Worm (Caenorhabditis elegans) whole organism, L4 larva: ENCODE measurements around the gene lgc-40.

Experiments used
- F10B5.3 ChIP-seq: sonication (generic microtip); optimal IDR thresholded peaks from 2 replicates; lab custom pipeline; 2016; ENCODE audit warnings: mild to moderate bottlenecking, missing genetic modification characterization, missing compliant biosample characterization
- F37D6.2 ChIP-seq: sonication (generic microtip); optimal IDR thresholded peaks from 2 replicates; lab custom pipeline; 2016; ENCODE audit warnings: mild to moderate bottlenecking, missing genetic modification characterization, missing compliant biosample characterization
- F49E8.2 ChIP-seq: sonication (generic microtip); optimal IDR thresholded peaks from 2 replicates; lab custom pipeline; 2016; ENCODE audit warnings: missing compliant biosample characterization, mild to moderate bottlenecking, missing genetic modification characterization, borderline replicate concordance
- T26A8.4 ChIP-seq: fragments of 200-800 bp; sonication (Bioruptor generic); IDR thresholded peaks from 2 replicates; pipeline ENCODE4 v1.3.6; 2022; ENCODE audit warnings: missing genetic modification characterization, missing compliant biosample characterization
- Y48G9A.11 ChIP-seq: fragments of 200-800 bp; sonication (Bioruptor generic); IDR thresholded peaks from 2 replicates; pipeline ENCODE4 v1.3.6; 2022; ENCODE audit warnings: missing genetic modification reagents, missing genetic modification characterization, missing compliant biosample characterization
- ZK337.2 ChIP-seq: fragments of 200-800 bp; sonication (Bioruptor generic); IDR thresholded peaks from 2 replicates; pipeline ENCODE4 v1.3.6; 2022; ENCODE audit warnings: missing genetic modification reagents, missing genetic modification characterization, missing compliant biosample characterization
- aha-1 ChIP-seq: fragments of 150-350 bp; peaks from one replicate; lab custom pipeline; 2014; ENCODE audit warnings: missing biosample characterization, missing genetic modification characterization
- aly-2 ChIP-seq: sonication (generic microtip); optimal IDR thresholded peaks from 2 replicates; lab custom pipeline; 2018; ENCODE audit warnings: missing biosample characterization, missing genetic modification characterization
- ceh-20 ChIP-seq: fragments of 200-800 bp; sonication (Bioruptor generic); IDR thresholded peaks from 2 replicates; pipeline ENCODE4 v1.3.6; 2022; ENCODE audit warnings: missing genetic modification reagents, missing genetic modification characterization, missing compliant biosample characterization
- ceh-62 ChIP-seq: sonication (generic microtip); optimal IDR thresholded peaks from 2 replicates; lab custom pipeline; 2017; ENCODE audit warnings: missing biosample characterization, missing genetic modification characterization
- ceh-82 ChIP-seq: sonication (generic microtip); optimal IDR thresholded peaks from 2 replicates; lab custom pipeline; 2017; ENCODE audit warnings: missing biosample characterization, missing genetic modification characterization
- ces-1 ChIP-seq: fragments of 150-350 bp; sonication (generic microtip); optimal IDR thresholded peaks from 4 replicates; lab custom pipeline; 2014; ENCODE audit warnings: missing biosample characterization, missing genetic modification reagents, missing genetic modification characterization
- ctbp-1 ChIP-seq: fragments of 200-800 bp; sonication (Bioruptor generic); IDR thresholded peaks from 2 replicates; pipeline ENCODE4 v1.3.6; 2022; ENCODE audit warnings: missing genetic modification reagents, missing genetic modification characterization, missing compliant biosample characterization
- daf-16 ChIP-seq, 3 experiments: sonication (generic microtip); optimal IDR thresholded peaks; 2 replicates each; lab custom pipeline; 2016 to 2017; ENCODE audit warnings: missing genetic modification characterization in 3 of 3, missing genetic modification reagents in 3 of 3, mild to moderate bottlenecking in 2 of 3, missing compliant biosample characterization in 2 of 3, missing biosample characterization in 1 of 3, moderate library complexity in 1 of 3
- dmd-6 ChIP-seq: fragments of 200-800 bp; sonication (Bioruptor generic); IDR thresholded peaks from 2 replicates; pipeline ENCODE4 v1.3.6; 2022; ENCODE audit warnings: missing genetic modification reagents, missing genetic modification characterization, missing compliant biosample characterization
- dmd-9 ChIP-seq: fragments of 200-800 bp; sonication (Bioruptor generic); IDR thresholded peaks from 2 replicates; pipeline ENCODE4 v1.3.6; 2022; ENCODE audit warnings: missing genetic modification reagents, missing genetic modification characterization, missing compliant biosample characterization
- egl-43 ChIP-seq: fragments of 200-800 bp; sonication (Bioruptor generic); IDR thresholded peaks from 2 replicates; pipeline ENCODE4 v1.3.6; 2022; ENCODE audit warnings: missing genetic modification reagents, missing genetic modification characterization, missing compliant biosample characterization
- hif-1 ChIP-seq, 2 experiments: sonication (generic microtip); optimal IDR thresholded peaks; 2 replicates each; lab custom pipeline; 2016 to 2017; ENCODE audit warnings: missing compliant biosample characterization in 2 of 2, missing genetic modification characterization in 2 of 2, missing genetic modification reagents in 2 of 2, missing genotype in 2 of 2, mild to moderate bottlenecking in 1 of 2
- hlh-11 ChIP-seq: fragments of 200-800 bp; sonication (Bioruptor generic); optimal IDR thresholded peaks from 2 replicates; lab custom pipeline; 2018; ENCODE audit warnings: mild to moderate bottlenecking, missing genetic modification characterization, missing compliant biosample characterization
- hlh-30 ChIP-seq: sonication (generic microtip); optimal IDR thresholded peaks from 2 replicates; lab custom pipeline; 2017; ENCODE audit warnings: antibody characterized with exemption, mild to moderate bottlenecking, missing genetic modification characterization, missing compliant biosample characterization; ENCODE audit not compliant: insufficient read depth
- hmg-1.1 ChIP-seq: fragments of 200-800 bp; sonication (Bioruptor generic); IDR thresholded peaks from 2 replicates; pipeline ENCODE4 v1.3.6; 2022; ENCODE audit warnings: missing genetic modification reagents, missing genetic modification characterization, missing compliant biosample characterization
- jun-1 ChIP-seq: fragments of 150-350 bp; optimal IDR thresholded peaks from 2 replicates; lab custom pipeline; 2014; ENCODE audit warnings: missing biosample characterization, missing genetic modification reagents, missing genetic modification characterization
- lim-7 ChIP-seq: fragments of 200-800 bp; sonication (Bioruptor generic); IDR thresholded peaks from 2 replicates; pipeline ENCODE4 v1.3.6; 2022; ENCODE audit warnings: missing genetic modification characterization, missing compliant biosample characterization
- lin-13 ChIP-seq: fragments of 150-350 bp; optimal IDR thresholded peaks from 2 replicates; lab custom pipeline; 2014; ENCODE audit warnings: missing biosample characterization, missing genetic modification reagents, missing genetic modification characterization
- lin-15B ChIP-seq: fragments of 150-350 bp; sonication (generic microtip); optimal IDR thresholded peaks from 3 replicates; lab custom pipeline; 2014; ENCODE audit warnings: missing biosample characterization, missing genetic modification characterization
- madf-5 ChIP-seq, 2 experiments: fragments of 200-800 bp; sonication (Bioruptor generic); IDR thresholded peaks; 2 replicates each; pipeline ENCODE4 v1.3.6; 2022; ENCODE audit warnings: missing compliant biosample characterization in 2 of 2, missing genetic modification characterization in 2 of 2
- madf-9 ChIP-seq: fragments of 200-800 bp; sonication (Bioruptor generic); conservative IDR thresholded peaks from 2 replicates; pipeline ENCODE4 v1.3.6; 2022; ENCODE audit warnings: missing genetic modification reagents, missing genetic modification characterization, missing compliant biosample characterization
- mdl-1 ChIP-seq, 2 experiments: fragments of 150-350 bp in 1 of 2; sonication (generic microtip) in 1 of 2; optimal IDR thresholded peaks; 2 replicates each; lab custom pipeline; 2014 to 2017; ENCODE audit warnings: missing biosample characterization in 2 of 2, missing genetic modification characterization in 2 of 2
- mes-2 ChIP-seq: sonication (generic microtip); optimal IDR thresholded peaks from 2 replicates; lab custom pipeline; 2016; ENCODE audit warnings: missing genotype, mild to moderate bottlenecking, missing genetic modification characterization, missing compliant biosample characterization; ENCODE audit not compliant: poor library complexity, severe bottlenecking
- mxl-2 ChIP-seq: fragments of 200-800 bp; sonication (Bioruptor generic); conservative IDR thresholded peaks from 2 replicates; pipeline ENCODE4 v1.3.6; 2022; ENCODE audit warnings: missing genetic modification reagents, missing genetic modification characterization, missing compliant biosample characterization
- mxl-3 ChIP-seq: fragments of 200-800 bp; sonication (Bioruptor generic); optimal IDR thresholded peaks from 2 replicates; lab custom pipeline; 2018; ENCODE audit warnings: mild to moderate bottlenecking, missing genetic modification characterization, missing compliant biosample characterization
- nhr-10 ChIP-seq: fragments of 150-350 bp; optimal IDR thresholded peaks from 2 replicates; lab custom pipeline; 2014; ENCODE audit warnings: missing biosample characterization, missing genetic modification characterization
- nhr-11 ChIP-seq: fragments of 150-350 bp; optimal IDR thresholded peaks from 2 replicates; lab custom pipeline; 2014; ENCODE audit warnings: missing biosample characterization, missing genetic modification characterization
- nhr-111 ChIP-seq: fragments of 200-800 bp; sonication (Bioruptor generic); optimal IDR thresholded peaks from 2 replicates; lab custom pipeline; 2018; ENCODE audit warnings: mild to moderate bottlenecking, missing genetic modification characterization, missing compliant biosample characterization
- nhr-237 ChIP-seq: sonication (generic microtip); optimal IDR thresholded peaks from 2 replicates; lab custom pipeline; 2017; ENCODE audit warnings: missing biosample characterization, missing genetic modification characterization
- nhr-25 ChIP-seq: sonication (generic microtip); optimal IDR thresholded peaks from 2 replicates; lab custom pipeline; 2017; ENCODE audit warnings: missing genetic modification characterization, mild to moderate bottlenecking, missing compliant biosample characterization, antibody characterized with exemption, moderate library complexity, borderline replicate concordance; ENCODE audit not compliant: insufficient read depth
- nhr-41 ChIP-seq: fragments of 200-800 bp; sonication (Bioruptor generic); IDR thresholded peaks from 2 replicates; pipeline ENCODE4 v1.3.6; 2022; ENCODE audit warnings: missing genetic modification reagents, missing genetic modification characterization, missing compliant biosample characterization
- nhr-6 ChIP-seq: fragments of 150-350 bp; optimal IDR thresholded peaks from 2 replicates; lab custom pipeline; 2014; ENCODE audit warnings: missing biosample characterization, missing genetic modification characterization
- nhr-76 ChIP-seq: fragments of 150-350 bp; optimal IDR thresholded peaks from 2 replicates; lab custom pipeline; 2014; ENCODE audit warnings: missing biosample characterization, missing genetic modification characterization
- nhr-77 ChIP-seq: fragments of 150-350 bp; optimal IDR thresholded peaks from 2 replicates; lab custom pipeline; 2014; ENCODE audit warnings: missing biosample characterization, missing genetic modification characterization
- pqm-1 ChIP-seq: sonication (generic microtip); optimal IDR thresholded peaks from 2 replicates; lab custom pipeline; 2017; ENCODE audit warnings: missing biosample characterization, missing genetic modification characterization
- saeg-2 ChIP-seq: fragments of 200-800 bp; sonication (Bioruptor generic); IDR thresholded peaks from 2 replicates; pipeline ENCODE4 v1.3.6; 2022; ENCODE audit warnings: missing genetic modification reagents, missing genetic modification characterization, missing compliant biosample characterization
- set-16 ChIP-seq: fragments of 200-800 bp; sonication (Bioruptor generic); IDR thresholded peaks from 2 replicates; pipeline ENCODE4 v1.3.6; 2022; ENCODE audit warnings: missing genetic modification reagents, missing genetic modification characterization, missing compliant biosample characterization
- skn-1 ChIP-seq: fragments of 150-350 bp; optimal IDR thresholded peaks from 2 replicates; lab custom pipeline; 2014; ENCODE audit warnings: missing biosample characterization, missing genetic modification characterization
- snpc-4 ChIP-seq: fragments of 150-350 bp; optimal IDR thresholded peaks from 2 replicates; lab custom pipeline; 2014; ENCODE audit warnings: missing biosample characterization, missing genetic modification characterization
- tra-1 ChIP-seq: fragments of 200-800 bp; sonication (Bioruptor generic); IDR thresholded peaks from 2 replicates; pipeline ENCODE4 v1.3.6; 2022; ENCODE audit warnings: missing genetic modification reagents, missing genetic modification characterization, missing compliant biosample characterization
- unc-62 ChIP-seq, 3 experiments: fragments of 150-350 bp in 1 of 3; sonication (generic microtip); optimal IDR thresholded peaks in 2 of 3; peaks in 1 of 3; 1 replicate in 1 of 3; 2 replicates in 2 of 3; lab custom pipeline; 2014 to 2017; ENCODE audit warnings: missing biosample characterization in 3 of 3, missing genetic modification characterization in 3 of 3, missing genetic modification reagents in 3 of 3, missing genotype in 1 of 3
- ztf-11 ChIP-seq: fragments of 150-350 bp; optimal IDR thresholded peaks from 2 replicates; lab custom pipeline; 2014; ENCODE audit warnings: missing biosample characterization, missing genetic modification characterization

Gene lgc-40

DNA sequence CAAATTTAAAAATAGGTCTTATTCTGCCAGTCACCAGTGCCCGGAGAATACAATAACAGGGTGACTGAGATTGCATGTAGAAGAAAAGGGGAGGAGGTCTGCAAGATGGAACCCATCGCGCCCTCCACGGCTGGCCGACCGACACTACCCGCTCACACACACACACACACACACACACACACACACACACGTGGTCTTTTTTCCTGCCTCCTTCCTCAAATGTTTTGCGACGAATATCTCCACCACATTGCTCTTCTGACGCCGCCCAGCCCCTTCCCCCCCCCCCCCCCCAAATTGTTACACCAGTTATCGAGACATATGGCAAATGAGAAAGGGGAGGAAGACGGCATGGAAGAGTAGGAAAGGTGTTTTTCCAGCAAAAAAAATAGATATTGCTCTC, 38.1 kb upstream of the lgc-40 start:
- 0 out of 2 replicates have a peak, but pooled peaks have one; percentile 49 for TF ChIP-seq ceh-20
- TF ChIP-seq unc-62 (GFP tag; optimal IDR thresholded peaks at IDR 0.05 in 1 of 2; lab: Kevin White, UChicago): peak in 1 of 2 experiments; percentile 24
- TF ChIP-seq unc-62 (tag; optimal IDR thresholded peaks at IDR 0.05; lab: Kevin White, UChicago): no peak
- no peak for TF ChIP-seq mxl-2
- TF ChIP-seq mxl-3 (GFP tag; lab: Kevin White, UChicago): peak; percentile 84
- 0 out of 2 replicates have a peak, but pooled peaks have one; percentile 21 for TF ChIP-seq dmd-9 (GFP tag; lab: Robert Waterston, UW)
- TF ChIP-seq tra-1: 0 out of 2 replicates have a peak, but pooled peaks have one; percentile 41
- TF ChIP-seq hlh-11 (tag; lab: Kevin White, UChicago): peak; percentile 67
- TF ChIP-seq hmg-1.1 (GFP tag; lab: Robert Waterston, UW): peak; percentile 47
- TF ChIP-seq mdl-1 (tag; optimal IDR thresholded peaks at IDR 0.05; lab: Kevin White, UChicago): peak in 1 of 2 experiments; percentile 35
- TF ChIP-seq dmd-6: peak; percentile 42; the same call in 1 of the 2 replicates
- TF ChIP-seq ctbp-1 (GFP tag; lab: Robert Waterston, UW): 0 out of 2 replicates have a peak, but pooled peaks have one; percentile 13
- TF ChIP-seq daf-16 (GFP tag; optimal IDR thresholded peaks at IDR 0.05; lab: Kevin White, UChicago): peak in 1 of 2 experiments; percentile 7
- no peak for TF ChIP-seq daf-16 (tag; optimal IDR thresholded peaks at IDR 0.05; lab: Kevin White, UChicago)
- peak; percentile 11 for TF ChIP-seq mes-2 (tag; lab: Kevin White, UChicago)
- peak; percentile 51 for TF ChIP-seq aha-1
- TF ChIP-seq hif-1 (tag; optimal IDR thresholded peaks at IDR 0.05; lab: Kevin White, UChicago): peak in 1 of 2 experiments; percentile 34
- no peak for TF ChIP-seq skn-1
- TF ChIP-seq set-16 (GFP tag; lab: Robert Waterston, UW): peak; percentile 59
- no peak for TF ChIP-seq madf-9 (GFP tag; lab: Robert Waterston, UW)
- TF ChIP-seq nhr-111: no peak
- TF ChIP-seq hlh-30 (tag; lab: Kevin White, UChicago): peak; percentile 49
- no peak for TF ChIP-seq F49E8.2
- no peak for TF ChIP-seq T26A8.4 (GFP tag; lab: Robert Waterston, UW)
- TF ChIP-seq, all 104 proteins: peak for 16

DNA sequence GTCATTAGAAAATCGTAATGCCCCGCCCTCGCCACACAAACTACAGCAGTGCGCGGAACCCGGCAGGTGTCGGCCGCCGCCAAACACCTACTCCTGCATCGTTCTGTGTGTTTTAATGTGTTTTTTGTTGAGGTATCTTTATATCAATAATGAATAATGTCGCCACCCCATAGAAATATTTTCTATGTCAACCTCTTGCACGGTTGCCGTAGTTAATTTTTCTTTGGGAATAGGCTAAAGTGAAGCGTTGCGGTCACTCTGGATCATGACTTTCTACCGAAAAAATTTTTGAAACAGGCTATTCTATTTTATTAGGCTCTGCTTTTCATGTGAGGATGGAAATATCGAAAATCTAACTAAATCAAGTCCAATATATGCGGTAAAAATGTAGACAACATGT, 31.0 kb upstream of the lgc-40 start:
- no peak for TF ChIP-seq ZK337.2 (GFP tag; lab: Robert Waterston, UW)
- TF ChIP-seq jun-1 (tag; lab: Kevin White, UChicago): no peak
- peak in 1 of 2 experiments; percentile 53 for TF ChIP-seq daf-16 (GFP tag; optimal IDR thresholded peaks at IDR 0.05; lab: Kevin White, UChicago)
- peak; percentile 51 for TF ChIP-seq daf-16 (tag; optimal IDR thresholded peaks at IDR 0.05; lab: Kevin White, UChicago)
- TF ChIP-seq set-16 (GFP tag; lab: Robert Waterston, UW): no peak
- no peak for TF ChIP-seq ces-1 (GFP tag; lab: Kevin White, UChicago)
- no peak for TF ChIP-seq saeg-2
- TF ChIP-seq hlh-11 (tag; lab: Kevin White, UChicago): peak; percentile 24
- TF ChIP-seq aly-2: no peak
- TF ChIP-seq pqm-1 (tag; lab: Kevin White, UChicago): no peak
- no peak for TF ChIP-seq ceh-82 (tag; lab: Kevin White, UChicago)
- no peak for TF ChIP-seq nhr-111
- TF ChIP-seq nhr-6: no peak
- no peak for TF ChIP-seq lin-15B (tag; lab: Kevin White, UChicago)
- no peak for TF ChIP-seq nhr-10 (tag; lab: Kevin White, UChicago)
- TF ChIP-seq madf-5 (GFP tag; IDR thresholded peaks at IDR 0.05; lab: Robert Waterston, UW): no peak
- no peak; the same call in 1 of the 2 replicates for TF ChIP-seq T26A8.4 (GFP tag; lab: Robert Waterston, UW)
- no peak for TF ChIP-seq lim-7 (GFP tag; lab: Robert Waterston, UW)
- TF ChIP-seq lin-13 (GFP tag; lab: Kevin White, UChicago): peak; percentile 23
- TF ChIP-seq F10B5.3: no peak
- no peak for TF ChIP-seq nhr-237
- no peak for TF ChIP-seq nhr-77 (tag; lab: Kevin White, UChicago)
- TF ChIP-seq snpc-4 (tag; lab: Kevin White, UChicago): peak; percentile 86
- no peak for TF ChIP-seq egl-43
- no peak for TF ChIP-seq nhr-41 (GFP tag; lab: Robert Waterston, UW)
- TF ChIP-seq madf-9 (GFP tag; lab: Robert Waterston, UW): no peak
- TF ChIP-seq nhr-11 (tag; lab: Kevin White, UChicago): no peak
- TF ChIP-seq mxl-3 (GFP tag; lab: Kevin White, UChicago): no peak
- no peak for TF ChIP-seq Y48G9A.11
- no peak for TF ChIP-seq nhr-25 (tag; lab: Kevin White, UChicago)
- TF ChIP-seq ztf-11: no peak
- TF ChIP-seq nhr-76 (tag; lab: Kevin White, UChicago): no peak
- no peak for TF ChIP-seq dmd-9 (GFP tag; lab: Robert Waterston, UW)
- no peak for TF ChIP-seq F37D6.2 (tag; lab: Kevin White, UChicago)
- TF ChIP-seq ceh-62 (tag; lab: Kevin White, UChicago): no peak
